Worm (Caenorhabditis elegans) whole organism, late embryonic: ENCODE data around the gene nhr-137.
A peak's percentile ranks its signal among the peaks of the same experiment; 100 is the strongest.

Source experiments
- Y22D7AL.16 ChIP-seq: sonication (generic microtip); optimal IDR thresholded peaks from 2 replicates; lab custom pipeline; 2016; ENCODE audit warnings: missing genetic modification characterization, missing compliant biosample characterization
- ceh-31 ChIP-seq: sonication (generic microtip); optimal IDR thresholded peaks from 2 replicates; lab custom pipeline; 2016; ENCODE audit warnings: missing genetic modification characterization, missing compliant biosample characterization
- ceh-48 ChIP-seq: sonication (generic microtip); optimal IDR thresholded peaks from 2 replicates; lab custom pipeline; 2016; ENCODE audit warnings: missing genetic modification characterization, inconsistent platforms, missing compliant biosample characterization
- tbx-7 ChIP-seq: sonication (generic microtip); optimal IDR thresholded peaks from 2 replicates; lab custom pipeline; 2016; ENCODE audit warnings: missing genotype, missing genetic modification characterization, missing compliant biosample characterization
- unc-3 ChIP-seq, 2 experiments: fragments of 200-800 bp in 1 of 2; sonication (Bioruptor generic) in 1 of 2; sonication (generic microtip) in 1 of 2; conservative IDR thresholded peaks in 1 of 2; optimal IDR thresholded peaks in 1 of 2; 2 replicates each; pipeline versions ENCODE4 v1.3.6 to Lab custom; 2016 to 2022; ENCODE audit warnings: missing compliant biosample characterization in 2 of 2, missing genetic modification characterization in 2 of 2, missing genetic modification reagents in 1 of 2

DNA sequence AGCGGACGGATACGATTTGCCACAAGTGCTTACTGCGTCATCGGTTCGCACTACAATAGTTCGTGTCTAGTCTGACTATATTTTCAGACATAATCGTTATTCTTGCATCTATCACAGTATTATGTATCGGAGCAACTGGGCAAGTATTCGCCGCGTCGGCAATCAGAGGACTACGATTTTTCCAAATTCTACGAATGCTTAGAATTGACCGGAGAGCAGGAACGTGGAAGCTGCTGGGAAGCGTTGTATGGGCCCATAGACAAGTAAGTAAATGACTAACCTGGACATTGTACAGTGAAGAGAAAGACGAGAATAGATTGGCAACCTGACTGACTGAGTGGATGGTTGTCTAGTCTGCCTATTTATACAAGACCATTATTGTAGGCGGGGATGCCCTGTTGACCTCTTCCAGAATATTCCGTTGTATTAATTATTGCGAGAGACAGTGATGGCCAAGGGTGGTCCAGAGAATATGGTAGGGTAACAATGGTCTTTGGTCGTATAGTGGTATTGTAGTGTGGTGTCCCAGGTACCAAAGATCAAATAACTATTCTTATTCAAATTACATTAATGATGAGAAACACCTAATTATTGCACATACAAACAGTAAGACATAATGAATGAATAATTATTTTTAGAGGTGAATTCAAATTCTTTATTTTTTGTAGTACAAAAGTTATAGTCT lies 46.1 kb downstream of the nhr-137 start, which contains the start of gene clec-266:
- TF ChIP-seq ceh-31 (tag; lab: Kevin White, UChicago) (peak; percentile 11), Y22D7AL.16 (tag; lab: Kevin White, UChicago) (no peak), tbx-7 (no peak), ceh-48 (tag; lab: Kevin White, UChicago) (no peak), unc-3 (GFP tag; conservative IDR thresholded peaks at IDR 0.05; lab: Robert Waterston, UW) (no peak), unc-3 (tag; optimal IDR thresholded peaks at IDR 0.05; lab: Kevin White, UChicago) (no peak)
